Fruit fly (Drosophila melanogaster) whole organism, embryonic: ENCODE results near the gene CG13654.
A peak's percentile ranks its signal among the peaks of the same experiment; 100 is the strongest.

Source experiments
- CG4424 ChIP-seq: fragments of 200-800 bp; sonication (Bioruptor generic); optimal IDR thresholded peaks from 3 replicates; lab custom pipeline; 2016; ENCODE audit warnings: missing biosample characterization, missing genetic modification characterization
- D ChIP-seq, 2 experiments: fragments of 200-800 bp in 1 of 2; fragments of >200 bp in 1 of 2; sonication (Bioruptor generic) in 1 of 2; optimal IDR thresholded peaks; 2 replicates in 1 of 2; 3 replicates in 1 of 2; lab custom pipeline; 2017; ENCODE audit warnings: mild to moderate bottlenecking in 1 of 2, missing biosample characterization in 1 of 2, missing genetic modification characterization in 1 of 2, missing genetic modification reagents in 1 of 2
- Dek ChIP-seq: fragments of 200-800 bp; sonication (Bioruptor generic); optimal IDR thresholded peaks from 3 replicates; lab custom pipeline; 2019; ENCODE audit warnings: missing biosample characterization, mild to moderate bottlenecking, missing genetic modification characterization, moderate library complexity
- Hr3 ChIP-seq: fragments of 200-800 bp; sonication (Bioruptor generic); optimal IDR thresholded peaks from 3 replicates; lab custom pipeline; 2016; ENCODE audit warnings: missing biosample characterization, missing genetic modification characterization
- Hr39 ChIP-seq: fragments of >200 bp; optimal IDR thresholded peaks from 2 replicates; lab custom pipeline; 2017
- Nf-YA ChIP-seq: fragments of 200-800 bp; sonication (Bioruptor generic); IDR thresholded peaks from 2 replicates; pipeline ENCODE4 v1.3.6; 2022; ENCODE audit warnings: missing biosample characterization, missing genetic modification characterization
- br ChIP-seq: fragments of >200 bp; optimal IDR thresholded peaks from 2 replicates; lab custom pipeline; 2017
- crol ChIP-seq: fragments of 200-800 bp; sonication (Bioruptor generic); IDR thresholded peaks from 2 replicates; pipeline ENCODE4 v1.3.6; 2022; ENCODE audit warnings: missing biosample characterization, missing genetic modification characterization
- gro ChIP-seq: fragments of 200-800 bp; sonication (Bioruptor generic); optimal IDR thresholded peaks from 2 replicates; lab custom pipeline; 2016; ENCODE audit warnings: missing biosample characterization, missing genetic modification characterization
- mam ChIP-seq: fragments of 200-800 bp; sonication (Bioruptor generic); optimal IDR thresholded peaks from 3 replicates; lab custom pipeline; 2016; ENCODE audit warnings: missing biosample characterization, missing genetic modification characterization

DNA sequence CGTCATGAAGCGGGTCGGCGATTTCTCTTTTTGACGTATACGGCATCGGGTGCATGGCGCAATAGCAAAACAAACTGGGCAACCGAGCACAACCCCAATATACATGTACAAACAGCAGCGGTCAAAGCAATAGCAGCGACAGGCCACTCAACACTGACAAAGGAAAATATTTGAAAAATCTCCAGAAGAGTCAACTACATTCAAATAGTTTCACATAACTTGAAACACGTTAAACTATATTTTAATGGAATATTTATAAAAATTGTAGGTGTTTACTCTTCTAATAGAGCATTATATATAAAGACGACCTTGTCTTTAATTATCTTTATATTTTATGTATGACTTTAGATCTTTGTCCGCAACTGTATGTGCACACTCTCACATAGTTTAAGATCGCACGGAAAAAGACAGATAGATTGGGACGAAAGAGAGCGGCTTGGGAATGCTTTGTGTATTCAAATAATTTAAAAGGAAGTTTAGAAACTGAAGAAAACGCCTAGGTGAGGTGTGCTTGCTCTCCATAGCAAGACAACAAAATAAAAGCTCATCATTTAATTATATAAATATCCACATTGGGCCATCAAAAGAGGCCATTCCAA is 7.9 kb downstream of the CG13654 start:
- no peak for TF ChIP-seq br (lab: Kevin White, UChicago)
- TF ChIP-seq crol (GFP tag; lab: Robert Waterston, UW) = 0 out of 2 replicates have a peak, but pooled peaks have one; percentile 6
- TF ChIP-seq D (optimal IDR thresholded peaks at IDR 0.05; lab: Kevin White, UChicago) = no peak
- TF ChIP-seq D (GFP tag; optimal IDR thresholded peaks at IDR 0.05; lab: Kevin White, UChicago) = peak; percentile 60
- TF ChIP-seq Hr39 (lab: Kevin White, UChicago) = no peak
- peak; percentile 67 for TF ChIP-seq CG4424 (GFP tag; lab: Kevin White, UChicago)
- peak; percentile 57 for TF ChIP-seq Hr3 (GFP tag; lab: Kevin White, UChicago)
- TF ChIP-seq gro (GFP tag; lab: Kevin White, UChicago) = no peak
- peak; percentile 36 for TF ChIP-seq mam
- peak; percentile 64 for TF ChIP-seq Dek (tag; lab: Kevin White, UChicago)
- TF ChIP-seq Nf-YA (GFP tag; lab: Robert Waterston, UW) = peak; percentile 39; the same call in 1 of the 2 replicates
